Worm (Caenorhabditis elegans) whole organism, L4 larva: ENCODE results near the gene fbxb-75.

Source experiments
- R02D3.7 ChIP-seq: fragments of 150-350 bp; sonication (generic microtip); optimal IDR thresholded peaks from 3 replicates; lab custom pipeline; 2014; ENCODE audit warnings: missing biosample characterization, missing genetic modification characterization
- ama-1 ChIP-seq: fragments of 150-350 bp; optimal IDR thresholded peaks from 2 replicates; lab custom pipeline; 2014; ENCODE audit warnings: inconsistent platforms, mixed read lengths
- ceh-62 ChIP-seq: sonication (generic microtip); optimal IDR thresholded peaks from 2 replicates; lab custom pipeline; 2017; ENCODE audit warnings: missing biosample characterization, missing genetic modification characterization
- ceh-82 ChIP-seq: sonication (generic microtip); optimal IDR thresholded peaks from 2 replicates; lab custom pipeline; 2017; ENCODE audit warnings: missing biosample characterization, missing genetic modification characterization
- hmg-1.1 ChIP-seq: fragments of 200-800 bp; sonication (Bioruptor generic); IDR thresholded peaks from 2 replicates; pipeline ENCODE4 v1.3.6; 2022; ENCODE audit warnings: missing genetic modification reagents, missing genetic modification characterization, missing compliant biosample characterization
- jun-1 ChIP-seq: fragments of 150-350 bp; optimal IDR thresholded peaks from 2 replicates; lab custom pipeline; 2014; ENCODE audit warnings: missing biosample characterization, missing genetic modification reagents, missing genetic modification characterization
- lin-13 ChIP-seq: fragments of 150-350 bp; optimal IDR thresholded peaks from 2 replicates; lab custom pipeline; 2014; ENCODE audit warnings: missing biosample characterization, missing genetic modification reagents, missing genetic modification characterization
- lsy-2 ChIP-seq, 2 experiments: fragments of 150-350 bp in 1 of 2; sonication (generic microtip) in 1 of 2; optimal IDR thresholded peaks; 2 replicates each; lab custom pipeline; 2014 to 2017; ENCODE audit warnings: missing biosample characterization in 2 of 2, missing genetic modification characterization in 2 of 2
- nhr-11 ChIP-seq: fragments of 150-350 bp; optimal IDR thresholded peaks from 2 replicates; lab custom pipeline; 2014; ENCODE audit warnings: missing biosample characterization, missing genetic modification characterization
- snpc-1.2 ChIP-seq: fragments of 200-800 bp; sonication (Bioruptor generic); IDR thresholded peaks from 2 replicates; pipeline ENCODE4 v1.3.6; 2022; ENCODE audit warnings: missing genetic modification reagents, missing genetic modification characterization, missing compliant biosample characterization
- snpc-4 ChIP-seq: fragments of 150-350 bp; optimal IDR thresholded peaks from 2 replicates; lab custom pipeline; 2014; ENCODE audit warnings: missing biosample characterization, missing genetic modification characterization
- unc-62 ChIP-seq, 3 experiments: fragments of 150-350 bp in 1 of 3; sonication (generic microtip); optimal IDR thresholded peaks in 2 of 3; peaks in 1 of 3; 1 replicate in 1 of 3; 2 replicates in 2 of 3; lab custom pipeline; 2014 to 2017; ENCODE audit warnings: missing biosample characterization in 3 of 3, missing genetic modification characterization in 3 of 3, missing genetic modification reagents in 3 of 3, missing genotype in 1 of 3
- vab-7 ChIP-seq: fragments of 200-800 bp; sonication (Bioruptor generic); IDR thresholded peaks from 2 replicates; pipeline ENCODE4 v1.3.6; 2022; ENCODE audit warnings: missing genetic modification reagents, missing genetic modification characterization, missing compliant biosample characterization
- zip-2 ChIP-seq: fragments of 150-350 bp; optimal IDR thresholded peaks from 2 replicates; lab custom pipeline; 2014; ENCODE audit warnings: missing biosample characterization, missing genetic modification characterization

ce11 chrIV:4448343-4448742 is 7.4 kb upstream of the fbxb-75 start:
- TF ChIP-seq lsy-2 (tag; optimal IDR thresholded peaks at IDR 0.05; lab: Kevin White, UChicago) (no peak), ceh-62 (tag; lab: Kevin White, UChicago) (no peak), snpc-4 (tag; lab: Kevin White, UChicago) (no peak), unc-62 (GFP tag; optimal IDR thresholded peaks at IDR 0.05 in 1 of 2; lab: Kevin White, UChicago) (no peak), unc-62 (tag; optimal IDR thresholded peaks at IDR 0.05; lab: Kevin White, UChicago) (no peak), nhr-11 (tag; lab: Kevin White, UChicago) (no peak), lin-13 (GFP tag; lab: Kevin White, UChicago) (no peak), ama-1 (lab: Kevin White, UChicago) (no peak), jun-1 (tag; lab: Kevin White, UChicago) (no peak), hmg-1.1 (GFP tag; lab: Robert Waterston, UW) (no peak), vab-7 (GFP tag; lab: Robert Waterston, UW) (no peak), ceh-82 (no peak), R02D3.7 (tag; lab: Kevin White, UChicago) (no peak), zip-2 (tag; lab: Kevin White, UChicago) (no peak), snpc-1.2 (no peak)
